Worm (Caenorhabditis elegans): ENCODE measurements around the gene syd-1.

- TF ChIP-seq flt-1 (GFP tag; IDR thresholded peaks at IDR 0.05) (no peak), cog-1 (tag; optimal IDR thresholded peaks at IDR 0.05) (no peak), klf-2 (GFP tag; conservative IDR thresholded peaks at IDR 0.05) (no peak), ref-1 (GFP tag; conservative IDR thresholded peaks at IDR 0.05) (no peak), ztf-23 (GFP tag; IDR thresholded peaks at IDR 0.05) (no peak), med-1 (GFP tag; optimal IDR thresholded peaks at IDR 0.05; ENCODE audit: insufficient read depth) (no peak), T22C8.4 (GFP tag; IDR thresholded peaks at IDR 0.05) (no peak), ztf-29 (GFP tag; IDR thresholded peaks at IDR 0.05) (no peak), tab-1 (GFP tag; IDR thresholded peaks at IDR 0.05) (no peak)
Observed at ce11 chrII:7613241-7613782, 18.6 kb upstream of the syd-1 start, which contains the start of the genes oig-4 and R07G3.7.
